Fruit fly (Drosophila melanogaster) whole organism, embryonic: ENCODE measurements around the gene Polr2D.
A peak's percentile ranks its signal among the peaks of the same experiment; 100 is the strongest.

Experiments
- Abd-B ChIP-seq: fragments of 200-800 bp; sonication (Bioruptor generic); optimal IDR thresholded peaks from 2 replicates; lab custom pipeline; 2018; ENCODE audit warnings: missing biosample characterization, mild to moderate bottlenecking, missing genetic modification characterization, moderate library complexity
- Adf1 ChIP-seq: fragments of 200-800 bp; sonication (Bioruptor generic); IDR thresholded peaks from 2 replicates; pipeline ENCODE4 v1.3.6; 2022; ENCODE audit warnings: missing biosample characterization, missing genetic modification characterization
- Awh ChIP-seq: fragments of 200-800 bp; sonication (Bioruptor generic); IDR thresholded peaks from 2 replicates; pipeline ENCODE4, ENCODE4 v1.3.6; 2022; ENCODE audit warnings: missing biosample characterization, missing genetic modification characterization
- CG10209 ChIP-seq: fragments of 200-800 bp; sonication (Bioruptor generic); optimal IDR thresholded peaks from 3 replicates; lab custom pipeline; 2017; ENCODE audit warnings: missing biosample characterization, mild to moderate bottlenecking, missing genetic modification characterization, missing genetic modification reagents
- CG10274 ChIP-seq: fragments of 200-800 bp; sonication (Bioruptor generic); optimal IDR thresholded peaks from 3 replicates; lab custom pipeline; 2017; ENCODE audit warnings: missing biosample characterization, mild to moderate bottlenecking, missing genetic modification characterization
- CG10366 ChIP-seq: fragments of 200-800 bp; sonication (Bioruptor generic); IDR thresholded peaks from 2 replicates; pipeline ENCODE4 v1.3.6; 2022; ENCODE audit warnings: missing biosample characterization, missing genetic modification characterization
- CG11560 ChIP-seq: fragments of 200-800 bp; sonication (Bioruptor generic); IDR thresholded peaks from 3 replicates; pipeline ENCODE4 v1.3.6; 2022; ENCODE audit warnings: missing biosample characterization, missing genetic modification characterization
- CG11695 ChIP-seq: fragments of 200-800 bp; sonication (Bioruptor generic); IDR thresholded peaks from 3 replicates; pipeline ENCODE4 v1.3.6; 2022; ENCODE audit warnings: missing biosample characterization, missing genetic modification characterization
- CG12659 ChIP-seq: fragments of 200-800 bp; sonication (Bioruptor generic); optimal IDR thresholded peaks from 3 replicates; lab custom pipeline; 2017; ENCODE audit warnings: mild to moderate bottlenecking, missing biosample characterization, missing genetic modification reagents, missing genetic modification characterization
- CG14441 ChIP-seq: fragments of 200-800 bp; sonication (Bioruptor generic); IDR thresholded peaks from 2 replicates; pipeline ENCODE4 v1.3.6; 2022; ENCODE audit warnings: missing biosample characterization, missing genetic modification characterization
- CG14860 ChIP-seq: fragments of 200-800 bp; sonication (Bioruptor generic); IDR thresholded peaks from 3 replicates; pipeline ENCODE4 v1.3.6; 2022; ENCODE audit warnings: missing biosample characterization, missing genetic modification characterization; ENCODE audit not compliant: partially characterized antibody
- CG1529 ChIP-seq: fragments of 200-800 bp; sonication (Bioruptor generic); optimal IDR thresholded peaks from 3 replicates; lab custom pipeline; 2018; ENCODE audit warnings: missing biosample characterization, missing genetic modification characterization
- CG17385 ChIP-seq: fragments of 200-800 bp; sonication (Bioruptor generic); optimal IDR thresholded peaks from 3 replicates; lab custom pipeline; 2018; ENCODE audit warnings: missing biosample characterization, mild to moderate bottlenecking, missing genetic modification characterization
- CG18262 ChIP-seq: fragments of 200-800 bp; optimal IDR thresholded peaks from 3 replicates; lab custom pipeline; 2019; ENCODE audit warnings: missing biosample characterization, mild to moderate bottlenecking, missing genetic modification characterization, moderate library complexity
- CG1832 ChIP-seq: fragments of 200-800 bp; sonication (Bioruptor generic); optimal IDR thresholded peaks from 2 replicates; lab custom pipeline; 2017; ENCODE audit warnings: missing biosample characterization, mild to moderate bottlenecking, missing genetic modification characterization, inconsistent platforms
- CG3065 ChIP-seq: fragments of 200-800 bp; sonication (Bioruptor generic); optimal IDR thresholded peaks from 2 replicates; lab custom pipeline; 2016; ENCODE audit warnings: missing biosample characterization, missing genetic modification characterization
- CG31388 ChIP-seq: fragments of 200-800 bp; sonication (Bioruptor generic); optimal IDR thresholded peaks from 2 replicates; lab custom pipeline; 2016; ENCODE audit warnings: missing biosample characterization, missing genetic modification characterization
- CG34224 ChIP-seq: fragments of 200-800 bp; sonication (Bioruptor generic); IDR thresholded peaks from 3 replicates; pipeline ENCODE4 v1.3.6; 2022; ENCODE audit warnings: missing biosample characterization, missing genetic modification characterization; ENCODE audit not compliant: partially characterized antibody
- CG3847 ChIP-seq: fragments of 200-800 bp; sonication (Bioruptor generic); IDR thresholded peaks from 2 replicates; pipeline ENCODE4 v1.3.6; 2022; ENCODE audit warnings: missing biosample characterization, missing genetic modification characterization
- CG7928 ChIP-seq: fragments of 200-800 bp; sonication (Bioruptor generic); optimal IDR thresholded peaks from 2 replicates; lab custom pipeline; 2017; ENCODE audit warnings: missing biosample characterization, mild to moderate bottlenecking, missing genetic modification characterization
- D ChIP-seq, 2 experiments: fragments of 200-800 bp in 1 of 2; fragments of >200 bp in 1 of 2; sonication (Bioruptor generic) in 1 of 2; optimal IDR thresholded peaks; 2 replicates in 1 of 2; 3 replicates in 1 of 2; lab custom pipeline; 2017; ENCODE audit warnings: mild to moderate bottlenecking in 1 of 2, missing biosample characterization in 1 of 2, missing genetic modification characterization in 1 of 2, missing genetic modification reagents in 1 of 2
- GATAe ChIP-seq: fragments of 200-800 bp; sonication (Bioruptor generic); conservative IDR thresholded peaks from 2 replicates; pipeline ENCODE4 v1.3.6; 2022; ENCODE audit warnings: missing biosample characterization, missing genetic modification characterization
- HHEX ChIP-seq: fragments of 200-800 bp; sonication (Bioruptor generic); optimal IDR thresholded peaks from 3 replicates; lab custom pipeline; 2017; ENCODE audit warnings: missing biosample characterization, mild to moderate bottlenecking, missing genetic modification characterization, missing genetic modification reagents
- HmgZ ChIP-seq: fragments of 200-800 bp; sonication (Bioruptor generic); optimal IDR thresholded peaks from 2 replicates; lab custom pipeline; 2018; ENCODE audit warnings: missing biosample characterization, mild to moderate bottlenecking, missing genetic modification characterization
- Hr51 ChIP-seq, 2 experiments: fragments of 200-800 bp; sonication (Bioruptor generic); optimal IDR thresholded peaks; 2 replicates in 1 of 2; 3 replicates in 1 of 2; lab custom pipeline; 2016 to 2018; ENCODE audit warnings: missing biosample characterization in 2 of 2, missing genetic modification characterization in 2 of 2, mild to moderate bottlenecking in 1 of 2, moderate library complexity in 1 of 2
- Hsf ChIP-seq: fragments of 200-800 bp; sonication (Bioruptor generic); optimal IDR thresholded peaks from 3 replicates; lab custom pipeline; 2016; ENCODE audit warnings: missing biosample characterization, missing genetic modification characterization
- MTF-1 ChIP-seq: fragments of 200-800 bp; sonication (Bioruptor generic); optimal IDR thresholded peaks from 2 replicates; lab custom pipeline; 2018; ENCODE audit warnings: missing biosample characterization, mild to moderate bottlenecking, missing genetic modification characterization, borderline replicate concordance
- Med ChIP-seq: fragments of 200-800 bp; sonication (Bioruptor generic); peaks from one replicate; lab custom pipeline; 2016; ENCODE audit warnings: missing biosample characterization, missing genetic modification characterization, mild to moderate bottlenecking, inconsistent platforms, moderate library complexity
- NC2β ChIP-seq: fragments of 200-800 bp; sonication (Bioruptor generic); optimal IDR thresholded peaks from 2 replicates; lab custom pipeline; 2016; ENCODE audit warnings: missing biosample characterization, missing genetic modification characterization
- Nf-YB ChIP-seq: fragments of 200-800 bp; sonication (Bioruptor generic); optimal IDR thresholded peaks from 3 replicates; lab custom pipeline; 2019; ENCODE audit warnings: missing biosample characterization, mild to moderate bottlenecking, missing genetic modification characterization, moderate library complexity
- Nf-YC ChIP-seq: fragments of 200-800 bp; optimal IDR thresholded peaks from 3 replicates; lab custom pipeline; 2019; ENCODE audit warnings: missing biosample characterization, mild to moderate bottlenecking, missing genetic modification characterization, moderate library complexity
- Oli ChIP-seq: fragments of 200-800 bp; sonication (Bioruptor generic); optimal IDR thresholded peaks from 2 replicates; lab custom pipeline; 2018; ENCODE audit warnings: missing biosample characterization, mild to moderate bottlenecking, missing genetic modification characterization, moderate library complexity
- Side ChIP-seq: fragments of 200-800 bp; sonication (Bioruptor generic); optimal IDR thresholded peaks from 2 replicates; lab custom pipeline; 2016; ENCODE audit warnings: missing biosample characterization, missing genetic modification characterization
- Trl ChIP-seq, 3 experiments: fragments of >200 bp in 2 of 3; fragments of 200-800 bp in 1 of 3; sonication (Bioruptor generic) in 1 of 3; optimal IDR thresholded peaks; 2 replicates in 1 of 3; 3 replicates in 2 of 3; lab custom pipeline; 2016 to 2017; ENCODE audit warnings: missing biosample characterization in 1 of 3, missing genetic modification characterization in 1 of 3
- Usf ChIP-seq: fragments of 200-800 bp; sonication (Bioruptor generic); optimal IDR thresholded peaks from 2 replicates; lab custom pipeline; 2017; ENCODE audit warnings: missing genotype, missing biosample characterization, missing genetic modification characterization
- cg ChIP-seq: fragments of 200-800 bp; sonication (Bioruptor generic); optimal IDR thresholded peaks from 3 replicates; lab custom pipeline; 2019; ENCODE audit warnings: missing biosample characterization, mild to moderate bottlenecking, missing genetic modification characterization, moderate library complexity
- corto ChIP-seq: fragments of 200-800 bp; sonication (Bioruptor generic); optimal IDR thresholded peaks from 2 replicates; lab custom pipeline; 2016; ENCODE audit warnings: missing biosample characterization, mild to moderate bottlenecking, missing genetic modification characterization, moderate library complexity
- dan ChIP-seq: fragments of 200-800 bp; sonication (Bioruptor generic); IDR thresholded peaks from 2 replicates; pipeline ENCODE4 v1.3.6; 2022; ENCODE audit warnings: missing biosample characterization, missing genetic modification characterization
- eve ChIP-seq, 2 experiments: fragments of >200 bp; optimal IDR thresholded peaks; 2 replicates each; lab custom pipeline; 2017; ENCODE audit warnings: missing biosample characterization in 2 of 2, missing genetic modification characterization in 2 of 2
- exex ChIP-seq: fragments of 200-800 bp; sonication (Bioruptor generic); optimal IDR thresholded peaks from 4 replicates; lab custom pipeline; 2018; ENCODE audit warnings: missing biosample characterization, mild to moderate bottlenecking, missing genetic modification characterization, moderate library complexity
- eyg ChIP-seq: fragments of 200-800 bp; sonication (Bioruptor generic); optimal IDR thresholded peaks from 3 replicates; lab custom pipeline; 2016; ENCODE audit warnings: missing biosample characterization, missing genetic modification characterization
- phol ChIP-seq: fragments of 200-800 bp; sonication (Bioruptor generic); optimal IDR thresholded peaks from 3 replicates; lab custom pipeline; 2018; ENCODE audit warnings: missing biosample characterization, mild to moderate bottlenecking, missing genetic modification characterization, moderate library complexity
- seq ChIP-seq: fragments of 200-800 bp; sonication (Bioruptor generic); IDR thresholded peaks from 2 replicates; pipeline ENCODE4 v1.3.6; 2022; ENCODE audit warnings: missing biosample characterization, missing genetic modification characterization
- sqz ChIP-seq: fragments of 200-800 bp; sonication (Bioruptor generic); optimal IDR thresholded peaks from 3 replicates; lab custom pipeline; 2018; ENCODE audit warnings: missing biosample characterization, mild to moderate bottlenecking, missing genetic modification characterization
- twi ChIP-seq: fragments of 200-800 bp; optimal IDR thresholded peaks from 2 replicates; lab custom pipeline; 2019; ENCODE audit warnings: missing biosample characterization, mild to moderate bottlenecking, missing genetic modification characterization, moderate library complexity
- wor ChIP-seq: fragments of 200-800 bp; sonication (Bioruptor generic); IDR thresholded peaks from 2 replicates; pipeline ENCODE4 v1.3.6; 2022; ENCODE audit warnings: missing biosample characterization, missing genetic modification characterization
- zen ChIP-seq: fragments of 200-800 bp; sonication (Bioruptor generic); optimal IDR thresholded peaks from 3 replicates; lab custom pipeline; 2018; ENCODE audit warnings: missing biosample characterization, mild to moderate bottlenecking, missing genetic modification characterization, moderate library complexity

Gene Polr2D

dm6 chr3R:18267489-18267888, 12.2 kb upstream of the Polr2D start, which contains the start of gene CG18599 (continued):
- TF ChIP-seq CG10274 (GFP tag; lab: Kevin White, UChicago) (no peak), Usf (GFP tag; lab: Kevin White, UChicago) (no peak), CG11695 (GFP tag; lab: Robert Waterston, UW) (no peak), eve (GFP tag; optimal IDR thresholded peaks at IDR 0.05; lab: Kevin White, UChicago) (no peak), CG3065 (GFP tag; lab: Kevin White, UChicago) (no peak), phol (no peak), CG18262 (no peak), HmgZ (tag; lab: Kevin White, UChicago) (no peak), NC2β (GFP tag; lab: Kevin White, UChicago) (no peak), eyg (no peak), CG12659 (GFP tag; lab: Kevin White, UChicago) (no peak), sqz (GFP tag; lab: Kevin White, UChicago) (no peak), exex (tag; lab: Kevin White, UChicago) (no peak), Abd-B (GFP tag; lab: Kevin White, UChicago) (no peak), CG14441 (GFP tag; lab: Robert Waterston, UW) (no peak), CG7928 (GFP tag; lab: Kevin White, UChicago) (no peak)

- no peak for TF ChIP-seq Awh (GFP tag; lab: Robert Waterston, UW)
- TF ChIP-seq CG1832: no peak
- TF ChIP-seq Nf-YC (tag; lab: Kevin White, UChicago): peak; percentile 93
- TF ChIP-seq Nf-YB (GFP tag; lab: Kevin White, UChicago): peak; percentile 94
- no peak for TF ChIP-seq corto
- no peak for TF ChIP-seq Hsf (GFP tag; lab: Kevin White, UChicago)
- TF ChIP-seq CG12659 (GFP tag; lab: Kevin White, UChicago): no peak
- TF ChIP-seq MTF-1 (GFP tag; lab: Kevin White, UChicago): no peak
- peak; percentile 51; the same call in 1 of the 2 replicates for TF ChIP-seq seq (GFP tag; lab: Robert Waterston, UW)
- no peak for TF ChIP-seq CG14860
- no peak for TF ChIP-seq D (optimal IDR thresholded peaks at IDR 0.05; lab: Kevin White, UChicago)
- no peak for TF ChIP-seq D (GFP tag; optimal IDR thresholded peaks at IDR 0.05; lab: Kevin White, UChicago)
- no peak for TF ChIP-seq HHEX (GFP tag; lab: Kevin White, UChicago)
Observed at dm6 chr3R:18266665-18267064, 11.4 kb upstream of the Polr2D start.

dm6 chr3R:18265275-18265674, 10.0 kb upstream of the Polr2D start:
- TF ChIP-seq cg: peak; percentile 11
- TF ChIP-seq CG34224 (GFP tag; lab: Robert Waterston, UW): no peak
- TF ChIP-seq seq (GFP tag; lab: Robert Waterston, UW): no peak
- no peak for TF ChIP-seq twi
- no peak for TF ChIP-seq Oli (tag; lab: Kevin White, UChicago)
- no peak for TF ChIP-seq D (optimal IDR thresholded peaks at IDR 0.05; lab: Kevin White, UChicago)
- TF ChIP-seq D (GFP tag; optimal IDR thresholded peaks at IDR 0.05; lab: Kevin White, UChicago): no peak
- TF ChIP-seq zen: no peak
- TF ChIP-seq CG17385 (GFP tag; lab: Kevin White, UChicago): no peak
- no peak for TF ChIP-seq CG11560 (tag; lab: Robert Waterston, UW)
- no peak for TF ChIP-seq GATAe
- TF ChIP-seq Trl (optimal IDR thresholded peaks at IDR 0.05; lab: Kevin White, UChicago): peak; percentile 62 to 77
- TF ChIP-seq Trl (GFP tag; optimal IDR thresholded peaks at IDR 0.05; lab: Kevin White, UChicago): no peak
- no peak for TF ChIP-seq Hr51 (GFP tag; optimal IDR thresholded peaks at IDR 0.05; lab: Kevin White, UChicago)
- no peak for TF ChIP-seq CG10366
- no peak for TF ChIP-seq Side (GFP tag; lab: Kevin White, UChicago)
- no peak for TF ChIP-seq CG10209 (GFP tag; lab: Kevin White, UChicago)
- TF ChIP-seq CG3847 (GFP tag; lab: Robert Waterston, UW): no peak
- TF ChIP-seq dan (GFP tag; lab: Robert Waterston, UW): no peak
- no peak for TF ChIP-seq Med (GFP tag; lab: Kevin White, UChicago)
- no peak for TF ChIP-seq CG31388
- TF ChIP-seq Adf1: peak; percentile 87
- peak; percentile 62 for TF ChIP-seq Nf-YC (tag; lab: Kevin White, UChicago)
- TF ChIP-seq wor (GFP tag; lab: Robert Waterston, UW): no peak
- TF ChIP-seq CG1529 (GFP tag; lab: Kevin White, UChicago): no peak
- TF ChIP-seq CG3065 (GFP tag; lab: Kevin White, UChicago): no peak
